Worm (Caenorhabditis elegans) whole organism, young adult: Measurements from ENCODE around the gene oig-3.

Experiments
- B0035.1 ChIP-seq: sonication (generic microtip); optimal IDR thresholded peaks from 2 replicates; lab custom pipeline; 2016; ENCODE audit warnings: missing genetic modification characterization, mild to moderate bottlenecking, missing compliant biosample characterization, missing genotype, missing genetic modification reagents
- F10E7.11 ChIP-seq: sonication (generic microtip); optimal IDR thresholded peaks from 2 replicates; lab custom pipeline; 2017; ENCODE audit warnings: mild to moderate bottlenecking, missing genetic modification characterization, moderate library complexity, missing compliant biosample characterization
- F33H1.4 ChIP-seq: fragments of 200-800 bp; sonication (Bioruptor generic); IDR thresholded peaks from 2 replicates; pipeline ENCODE4 v1.3.6; 2022; ENCODE audit warnings: missing genetic modification reagents, missing genetic modification characterization, missing compliant biosample characterization
- F37B4.10 ChIP-seq: fragments of 200-800 bp; sonication (Bioruptor generic); IDR thresholded peaks from 2 replicates; pipeline ENCODE4 v1.3.6; 2022; ENCODE audit warnings: missing genetic modification characterization, missing compliant biosample characterization
- K12H6.12 ChIP-seq: fragments of 200-800 bp; sonication (Bioruptor generic); optimal IDR thresholded peaks from 2 replicates; lab custom pipeline; 2018; ENCODE audit warnings: mild to moderate bottlenecking, missing genetic modification characterization, missing compliant biosample characterization
- aptf-3 ChIP-seq: fragments of 200-800 bp; sonication (Bioruptor generic); IDR thresholded peaks from 2 replicates; pipeline ENCODE4 v1.3.6; 2022; ENCODE audit warnings: missing genetic modification characterization, missing compliant biosample characterization
- attf-3 ChIP-seq: fragments of 200-800 bp; sonication (Bioruptor generic); conservative IDR thresholded peaks from 2 replicates; pipeline ENCODE4 v1.3.6; 2022; ENCODE audit warnings: missing genetic modification reagents, missing genetic modification characterization, missing compliant biosample characterization
- attf-5 ChIP-seq: fragments of 200-800 bp; sonication (Bioruptor generic); optimal IDR thresholded peaks from 2 replicates; lab custom pipeline; 2018; ENCODE audit warnings: mild to moderate bottlenecking, missing genetic modification characterization, missing compliant biosample characterization
- attf-6 ChIP-seq: fragments of 200-800 bp; sonication (Bioruptor generic); IDR thresholded peaks from 2 replicates; pipeline ENCODE4 v1.3.6; 2022; ENCODE audit warnings: missing genetic modification reagents, missing genetic modification characterization, missing compliant biosample characterization
- ccch-3 ChIP-seq: fragments of 200-800 bp; sonication (Bioruptor generic); optimal IDR thresholded peaks from 2 replicates; lab custom pipeline; 2018; ENCODE audit warnings: mild to moderate bottlenecking, missing genetic modification characterization, missing compliant biosample characterization
- cebp-1 ChIP-seq, 2 experiments: fragments of 200-800 bp in 1 of 2; sonication (Bioruptor generic) in 1 of 2; sonication (generic microtip) in 1 of 2; IDR thresholded peaks in 1 of 2; optimal IDR thresholded peaks in 1 of 2; 2 replicates each; pipeline versions ENCODE4 v1.3.6 to Lab custom; 2017 to 2022; ENCODE audit warnings: missing compliant biosample characterization in 2 of 2, missing genetic modification characterization in 2 of 2, mild to moderate bottlenecking in 1 of 2, missing genetic modification reagents in 1 of 2, moderate library complexity in 1 of 2
- ceh-100 ChIP-seq: fragments of 200-800 bp; sonication (Bioruptor generic); IDR thresholded peaks from 2 replicates; pipeline ENCODE4 v1.3.6; 2022; ENCODE audit warnings: missing genetic modification reagents, missing genetic modification characterization, missing compliant biosample characterization
- ceh-79 ChIP-seq: sonication (generic microtip); optimal IDR thresholded peaks from 2 replicates; lab custom pipeline; 2017; ENCODE audit warnings: mild to moderate bottlenecking, missing genetic modification characterization, missing compliant biosample characterization
- ceh-91 ChIP-seq: fragments of 200-800 bp; sonication (Bioruptor generic); IDR thresholded peaks from 2 replicates; pipeline ENCODE4 v1.3.6; 2022; ENCODE audit warnings: missing genetic modification reagents, missing genetic modification characterization, missing compliant biosample characterization
- chd-7 ChIP-seq: sonication (generic microtip); optimal IDR thresholded peaks from 2 replicates; lab custom pipeline; 2016; ENCODE audit warnings: mild to moderate bottlenecking, missing genetic modification characterization, moderate library complexity, missing compliant biosample characterization
- die-1 ChIP-seq: sonication (generic microtip); optimal IDR thresholded peaks from 2 replicates; lab custom pipeline; 2016; ENCODE audit warnings: missing genotype, mild to moderate bottlenecking, missing genetic modification characterization, missing compliant biosample characterization
- dpff-1 ChIP-seq: sonication (generic microtip); optimal IDR thresholded peaks from 2 replicates; lab custom pipeline; 2017; ENCODE audit warnings: mild to moderate bottlenecking, missing genetic modification characterization, missing compliant biosample characterization
- dpl-1 ChIP-seq: fragments of 150-350 bp; optimal IDR thresholded peaks from 2 replicates; lab custom pipeline; 2014; ENCODE audit warnings: missing biosample characterization, missing genetic modification reagents, missing genetic modification characterization
- egl-18 ChIP-seq: fragments of 200-800 bp; sonication (Bioruptor generic); IDR thresholded peaks from 2 replicates; pipeline ENCODE4 v1.3.6; 2022; ENCODE audit warnings: missing genetic modification reagents, missing genetic modification characterization, missing compliant biosample characterization
- egl-44 ChIP-seq: fragments of 200-800 bp; sonication (Bioruptor generic); IDR thresholded peaks from 2 replicates; pipeline ENCODE4 v1.3.6; 2022; ENCODE audit warnings: missing genetic modification reagents, missing genetic modification characterization, missing compliant biosample characterization
- ets-4 ChIP-seq: fragments of 200-800 bp; sonication (Bioruptor generic); optimal IDR thresholded peaks from 2 replicates; lab custom pipeline; 2018; ENCODE audit warnings: mild to moderate bottlenecking, missing genetic modification characterization, missing compliant biosample characterization
- hsf-1 ChIP-seq: fragments of 200-800 bp; sonication (Bioruptor generic); IDR thresholded peaks from 2 replicates; pipeline ENCODE4 v1.3.6; 2022; ENCODE audit warnings: missing genetic modification reagents, missing genetic modification characterization, missing compliant biosample characterization
- lag-1 ChIP-seq: fragments of 200-800 bp; sonication (Bioruptor generic); IDR thresholded peaks from 2 replicates; pipeline ENCODE4 v1.3.6; 2022; ENCODE audit warnings: missing genetic modification reagents, missing genetic modification characterization, missing compliant biosample characterization
- let-607 ChIP-seq, 2 experiments: fragments of 200-800 bp in 1 of 2; sonication (Bioruptor generic) in 1 of 2; sonication (generic microtip) in 1 of 2; optimal IDR thresholded peaks; 2 replicates each; lab custom pipeline; 2016 to 2018; ENCODE audit warnings: mild to moderate bottlenecking in 2 of 2, missing compliant biosample characterization in 2 of 2, missing genetic modification characterization in 2 of 2, moderate library complexity in 2 of 2, missing genotype in 1 of 2
- lin-40 ChIP-seq: sonication (generic microtip); optimal IDR thresholded peaks from 2 replicates; lab custom pipeline; 2016; ENCODE audit warnings: missing genetic modification characterization, mild to moderate bottlenecking, missing compliant biosample characterization, missing genotype, missing genetic modification reagents
- lin-54 ChIP-seq: fragments of 200-800 bp; sonication (Bioruptor generic); optimal IDR thresholded peaks from 2 replicates; lab custom pipeline; 2018; ENCODE audit warnings: mild to moderate bottlenecking, missing genetic modification characterization, missing compliant biosample characterization
- mxl-1 ChIP-seq: sonication (generic microtip); optimal IDR thresholded peaks from 2 replicates; lab custom pipeline; 2016; ENCODE audit warnings: missing genetic modification characterization, missing compliant biosample characterization
- pha-4 ChIP-seq: fragments of 150-350 bp; sonication (generic microtip); optimal IDR thresholded peaks from 2 replicates; lab custom pipeline; 2014; ENCODE audit warnings: missing biosample characterization, missing genetic modification reagents, missing genetic modification characterization
- rcor-1 ChIP-seq: fragments of 200-800 bp; sonication (Bioruptor generic); IDR thresholded peaks from 2 replicates; pipeline ENCODE4 v1.3.6; 2022; ENCODE audit warnings: missing genetic modification reagents, missing genetic modification characterization, missing compliant biosample characterization
- sdz-38 ChIP-seq: sonication (generic microtip); optimal IDR thresholded peaks from 2 replicates; lab custom pipeline; 2016; ENCODE audit warnings: missing genotype, missing genetic modification characterization, missing compliant biosample characterization
- sea-2 ChIP-seq: fragments of 200-800 bp; sonication (Bioruptor generic); IDR thresholded peaks from 2 replicates; pipeline ENCODE4 v1.3.6; 2022; ENCODE audit warnings: missing genetic modification characterization, missing compliant biosample characterization
- snpc-1.1 ChIP-seq: sonication (generic microtip); optimal IDR thresholded peaks from 2 replicates; lab custom pipeline; 2017; ENCODE audit warnings: missing genetic modification characterization, mild to moderate bottlenecking, missing compliant biosample characterization, antibody characterized with exemption, moderate library complexity, missing genotype, missing genetic modification reagents; ENCODE audit not compliant: insufficient read depth
- snpc-4 ChIP-seq, 5 experiments: fragments of 150-350 bp in 1 of 5; sonication (generic microtip) in 4 of 5; optimal IDR thresholded peaks; 2 replicates each; lab custom pipeline; 2014 to 2018; ENCODE audit warnings: missing genetic modification characterization in 5 of 5, missing biosample characterization in 3 of 5, antibody characterized with exemption in 2 of 5, mild to moderate bottlenecking in 2 of 5, missing compliant biosample characterization in 2 of 5, missing genotype in 2 of 5, moderate library complexity in 2 of 5, missing genetic modification reagents in 1 of 5
- sptf-2 ChIP-seq: fragments of 200-800 bp; sonication (Bioruptor generic); optimal IDR thresholded peaks from 2 replicates; lab custom pipeline; 2018; ENCODE audit warnings: mild to moderate bottlenecking, missing genetic modification characterization, missing compliant biosample characterization
- tbx-9 ChIP-seq: sonication (generic microtip); optimal IDR thresholded peaks from 2 replicates; lab custom pipeline; 2016; ENCODE audit warnings: borderline replicate concordance, missing genetic modification characterization, inconsistent platforms, missing compliant biosample characterization
- tlf-1 ChIP-seq: fragments of 200-800 bp; sonication (Bioruptor generic); optimal IDR thresholded peaks from 2 replicates; lab custom pipeline; 2018; ENCODE audit warnings: mild to moderate bottlenecking, missing genetic modification characterization, missing compliant biosample characterization
- xnd-1 ChIP-seq: sonication (generic microtip); optimal IDR thresholded peaks from 2 replicates; lab custom pipeline; 2016; ENCODE audit warnings: missing genotype, missing genetic modification reagents, missing genetic modification characterization, missing compliant biosample characterization
- ztf-28 ChIP-seq: fragments of 200-800 bp; sonication (Bioruptor generic); IDR thresholded peaks from 2 replicates; pipeline ENCODE4 v1.3.6; 2022; ENCODE audit warnings: missing genetic modification reagents, missing genetic modification characterization, missing compliant biosample characterization

Gene oig-3

ce11 chrV:14729343-14729742 is at the start of gene oig-3:
oig-3 (plus strand) TSS chrV:14729643.
- no peak for TF ChIP-seq egl-18 (GFP tag; lab: Robert Waterston, UW)
- no peak for TF ChIP-seq mxl-1 (tag; lab: Kevin White, UChicago)
- no peak for TF ChIP-seq let-607 (tag; optimal IDR thresholded peaks at IDR 0.05; lab: Kevin White, UChicago)
- no peak for TF ChIP-seq ceh-91
- no peak for TF ChIP-seq die-1 (tag; lab: Kevin White, UChicago)
- TF ChIP-seq F37B4.10 = no peak
- TF ChIP-seq sea-2 = no peak
- TF ChIP-seq ceh-100 = no peak
- TF ChIP-seq dpl-1 (GFP tag; lab: Kevin White, UChicago) = no peak
- no peak for TF ChIP-seq ceh-79
- no peak for TF ChIP-seq sdz-38 (tag; lab: Kevin White, UChicago)

- TF ChIP-seq F10E7.11 (tag; lab: Kevin White, UChicago) (no peak), die-1 (tag; lab: Kevin White, UChicago) (no peak), snpc-4 (GFP tag; optimal IDR thresholded peaks at IDR 0.05; lab: Kevin White, UChicago) (no peak), snpc-4 (tag; optimal IDR thresholded peaks at IDR 0.05; lab: Kevin White, UChicago) (no peak), sptf-2 (GFP tag; lab: Kevin White, UChicago) (no peak), attf-6 (GFP tag; lab: Robert Waterston, UW) (no peak), B0035.1 (no peak), lag-1 (GFP tag; lab: Robert Waterston, UW) (no peak), ccch-3 (GFP tag; lab: Kevin White, UChicago) (no peak), aptf-3 (GFP tag; lab: Robert Waterston, UW) (no peak), hsf-1 (GFP tag; lab: Robert Waterston, UW) (no peak), tbx-9 (no peak), let-607 (tag; optimal IDR thresholded peaks at IDR 0.05; lab: Kevin White, UChicago) (no peak), chd-7 (no peak)
- TF ChIP-seq, all 124 proteins: peak for 0
Measured at ce11 chrV:14680014-14680413, 49.4 kb upstream of the oig-3 start, which contains the start of gene C47E8.3. C47E8.3 (plus strand) TSS chrV:14680314.

- TF ChIP-seq snpc-1.1 (tag; lab: Kevin White, UChicago) (no peak), egl-44 (GFP tag; lab: Robert Waterston, UW) (no peak), ceh-100 (no peak), cebp-1 (GFP tag; IDR thresholded peaks at IDR 0.05; lab: Robert Waterston, UW) (no peak), cebp-1 (tag; optimal IDR thresholded peaks at IDR 0.05; lab: Kevin White, UChicago) (no peak), pha-4 (tag; lab: Kevin White, UChicago) (no peak), xnd-1 (tag; lab: Kevin White, UChicago) (no peak), tlf-1 (GFP tag; lab: Kevin White, UChicago) (no peak), attf-5 (GFP tag; lab: Kevin White, UChicago) (no peak), lin-54 (GFP tag; lab: Kevin White, UChicago) (no peak), attf-3 (no peak), F33H1.4 (GFP tag; lab: Robert Waterston, UW) (no peak), ets-4 (GFP tag; lab: Kevin White, UChicago) (no peak), sea-2 (no peak), ztf-28 (GFP tag; lab: Robert Waterston, UW) (no peak), K12H6.12 (tag; lab: Kevin White, UChicago) (no peak), rcor-1 (GFP tag; lab: Robert Waterston, UW) (no peak), dpff-1 (tag; lab: Kevin White, UChicago) (no peak), lin-40 (tag; lab: Kevin White, UChicago) (no peak)
- TF ChIP-seq, all 124 proteins: peak for 0
Measured at ce11 chrV:14682870-14683269, 46.6 kb upstream of the oig-3 start.
